Worm (Caenorhabditis elegans): ENCODE data around the gene Y51A2B.16.

ce11 chrV:18402743-18403142, 5.0 kb upstream of the Y51A2B.16 start:
- TF ChIP-seq somi-1 (GFP tag; optimal IDR thresholded peaks at IDR 0.05): no peak
- TF ChIP-seq rpc-1 (optimal IDR thresholded peaks at IDR 0.05): no peak
- no peak for TF ChIP-seq rpc-1 (tag; optimal IDR thresholded peaks at IDR 0.05)
- no peak for TF ChIP-seq mes-4 (tag; optimal IDR thresholded peaks at IDR 0.05)
- TF ChIP-seq lin-35 (GFP tag; optimal IDR thresholded peaks at IDR 0.05): no peak
- TF ChIP-seq B0261.1 (tag; optimal IDR thresholded peaks at IDR 0.05): no peak
- TF ChIP-seq aptf-2 (GFP tag; conservative IDR thresholded peaks at IDR 0.05): no peak
- TF ChIP-seq unc-62 (GFP tag; optimal IDR thresholded peaks at IDR 0.05): no peak
- no peak for TF ChIP-seq hlh-12 (tag; optimal IDR thresholded peaks at IDR 0.05)
- TF ChIP-seq T26A5.8 (tag; optimal IDR thresholded peaks at IDR 0.05): no peak
- TF ChIP-seq F57A8.1 (GFP tag; optimal IDR thresholded peaks at IDR 0.05): no peak
- no peak for TF ChIP-seq nfya-1 (tag; optimal IDR thresholded peaks at IDR 0.05; ENCODE audit: borderline replicate concordance, insufficient read depth)
